Worm (Caenorhabditis elegans) whole organism, L4 larva: ENCODE measurements around the gene rle-1.

Experiments used
- F37D6.2 ChIP-seq: sonication (generic microtip); optimal IDR thresholded peaks from 2 replicates; lab custom pipeline; 2016; ENCODE audit warnings: mild to moderate bottlenecking, missing genetic modification characterization, missing compliant biosample characterization
- R02D3.7 ChIP-seq: fragments of 150-350 bp; sonication (generic microtip); optimal IDR thresholded peaks from 3 replicates; lab custom pipeline; 2014; ENCODE audit warnings: missing biosample characterization, missing genetic modification characterization
- T20F7.1 ChIP-seq: fragments of 200-800 bp; sonication (Bioruptor generic); optimal IDR thresholded peaks from 2 replicates; lab custom pipeline; 2018; ENCODE audit warnings: mild to moderate bottlenecking, missing genetic modification characterization, missing compliant biosample characterization
- Y105C5A.15 ChIP-seq: fragments of 200-800 bp; sonication (Bioruptor generic); IDR thresholded peaks from 2 replicates; pipeline ENCODE4 v1.3.6; 2022; ENCODE audit warnings: missing genetic modification characterization, missing compliant biosample characterization
- ZK546.5 ChIP-seq, 2 experiments: sonication (generic microtip); optimal IDR thresholded peaks; 2 replicates each; lab custom pipeline; 2017; ENCODE audit warnings: missing biosample characterization in 2 of 2, missing genetic modification characterization in 2 of 2
- aha-1 ChIP-seq: fragments of 150-350 bp; peaks from one replicate; lab custom pipeline; 2014; ENCODE audit warnings: missing biosample characterization, missing genetic modification characterization
- aly-2 ChIP-seq: sonication (generic microtip); optimal IDR thresholded peaks from 2 replicates; lab custom pipeline; 2018; ENCODE audit warnings: missing biosample characterization, missing genetic modification characterization
- cey-2 ChIP-seq: sonication (generic microtip); optimal IDR thresholded peaks from 3 replicates; lab custom pipeline; 2017; ENCODE audit warnings: missing genetic modification characterization, mild to moderate bottlenecking, missing compliant biosample characterization, antibody characterized with exemption, borderline replicate concordance; ENCODE audit not compliant: insufficient read depth
- daf-12 ChIP-seq: fragments of 150-350 bp; optimal IDR thresholded peaks from 2 replicates; lab custom pipeline; 2014; ENCODE audit warnings: missing biosample characterization, missing genetic modification reagents, missing genetic modification characterization
- daf-16 ChIP-seq, 3 experiments: sonication (generic microtip); optimal IDR thresholded peaks; 2 replicates each; lab custom pipeline; 2016 to 2017; ENCODE audit warnings: missing genetic modification characterization in 3 of 3, missing genetic modification reagents in 3 of 3, mild to moderate bottlenecking in 2 of 3, missing compliant biosample characterization in 2 of 3, missing biosample characterization in 1 of 3, moderate library complexity in 1 of 3
- daf-8 ChIP-seq: fragments of 200-800 bp; sonication (Bioruptor generic); IDR thresholded peaks from 2 replicates; pipeline ENCODE4 v1.3.6; 2022; ENCODE audit warnings: missing genetic modification characterization, missing compliant biosample characterization
- dmd-6 ChIP-seq: fragments of 200-800 bp; sonication (Bioruptor generic); IDR thresholded peaks from 2 replicates; pipeline ENCODE4 v1.3.6; 2022; ENCODE audit warnings: missing genetic modification reagents, missing genetic modification characterization, missing compliant biosample characterization
- dmd-9 ChIP-seq: fragments of 200-800 bp; sonication (Bioruptor generic); IDR thresholded peaks from 2 replicates; pipeline ENCODE4 v1.3.6; 2022; ENCODE audit warnings: missing genetic modification reagents, missing genetic modification characterization, missing compliant biosample characterization
- dpl-1 ChIP-seq: fragments of 150-350 bp; optimal IDR thresholded peaks from 2 replicates; lab custom pipeline; 2014; ENCODE audit warnings: missing biosample characterization, missing genetic modification reagents, missing genetic modification characterization
- hif-1 ChIP-seq, 2 experiments: sonication (generic microtip); optimal IDR thresholded peaks; 2 replicates each; lab custom pipeline; 2016 to 2017; ENCODE audit warnings: missing compliant biosample characterization in 2 of 2, missing genetic modification characterization in 2 of 2, missing genetic modification reagents in 2 of 2, missing genotype in 2 of 2, mild to moderate bottlenecking in 1 of 2
- hlh-11 ChIP-seq: fragments of 200-800 bp; sonication (Bioruptor generic); optimal IDR thresholded peaks from 2 replicates; lab custom pipeline; 2018; ENCODE audit warnings: mild to moderate bottlenecking, missing genetic modification characterization, missing compliant biosample characterization
- hmg-1.1 ChIP-seq: fragments of 200-800 bp; sonication (Bioruptor generic); IDR thresholded peaks from 2 replicates; pipeline ENCODE4 v1.3.6; 2022; ENCODE audit warnings: missing genetic modification reagents, missing genetic modification characterization, missing compliant biosample characterization
- lin-29 ChIP-seq: fragments of 200-800 bp; sonication (Bioruptor generic); IDR thresholded peaks from 2 replicates; pipeline ENCODE4 v1.3.6; 2022; ENCODE audit warnings: missing genetic modification reagents, missing genetic modification characterization, missing compliant biosample characterization
- lin-38 ChIP-seq: fragments of 200-800 bp; sonication (Bioruptor generic); IDR thresholded peaks from 2 replicates; pipeline ENCODE4 v1.3.6; 2022; ENCODE audit warnings: missing genetic modification reagents, missing genetic modification characterization, missing compliant biosample characterization
- mdl-1 ChIP-seq, 2 experiments: fragments of 150-350 bp in 1 of 2; sonication (generic microtip) in 1 of 2; optimal IDR thresholded peaks; 2 replicates each; lab custom pipeline; 2014 to 2017; ENCODE audit warnings: missing biosample characterization in 2 of 2, missing genetic modification characterization in 2 of 2
- mes-2 ChIP-seq: sonication (generic microtip); optimal IDR thresholded peaks from 2 replicates; lab custom pipeline; 2016; ENCODE audit warnings: missing genotype, mild to moderate bottlenecking, missing genetic modification characterization, missing compliant biosample characterization; ENCODE audit not compliant: poor library complexity, severe bottlenecking
- mxl-2 ChIP-seq: fragments of 200-800 bp; sonication (Bioruptor generic); conservative IDR thresholded peaks from 2 replicates; pipeline ENCODE4 v1.3.6; 2022; ENCODE audit warnings: missing genetic modification reagents, missing genetic modification characterization, missing compliant biosample characterization
- mxl-3 ChIP-seq: fragments of 200-800 bp; sonication (Bioruptor generic); optimal IDR thresholded peaks from 2 replicates; lab custom pipeline; 2018; ENCODE audit warnings: mild to moderate bottlenecking, missing genetic modification characterization, missing compliant biosample characterization
- nhr-111 ChIP-seq: fragments of 200-800 bp; sonication (Bioruptor generic); optimal IDR thresholded peaks from 2 replicates; lab custom pipeline; 2018; ENCODE audit warnings: mild to moderate bottlenecking, missing genetic modification characterization, missing compliant biosample characterization
- nhr-48 ChIP-seq: sonication (generic microtip); optimal IDR thresholded peaks from 2 replicates; lab custom pipeline; 2016; ENCODE audit warnings: mild to moderate bottlenecking, missing genetic modification characterization, missing compliant biosample characterization
- nhr-6 ChIP-seq: fragments of 150-350 bp; optimal IDR thresholded peaks from 2 replicates; lab custom pipeline; 2014; ENCODE audit warnings: missing biosample characterization, missing genetic modification characterization
- nhr-76 ChIP-seq: fragments of 150-350 bp; optimal IDR thresholded peaks from 2 replicates; lab custom pipeline; 2014; ENCODE audit warnings: missing biosample characterization, missing genetic modification characterization
- rbr-2 ChIP-seq: sonication (generic microtip); optimal IDR thresholded peaks from 2 replicates; lab custom pipeline; 2016; ENCODE audit warnings: missing genotype, missing genetic modification characterization, missing compliant biosample characterization
- set-16 ChIP-seq: fragments of 200-800 bp; sonication (Bioruptor generic); IDR thresholded peaks from 2 replicates; pipeline ENCODE4 v1.3.6; 2022; ENCODE audit warnings: missing genetic modification reagents, missing genetic modification characterization, missing compliant biosample characterization
- skn-1 ChIP-seq: fragments of 150-350 bp; optimal IDR thresholded peaks from 2 replicates; lab custom pipeline; 2014; ENCODE audit warnings: missing biosample characterization, missing genetic modification characterization
- tag-97 ChIP-seq: fragments of 200-800 bp; sonication (Bioruptor generic); IDR thresholded peaks from 2 replicates; pipeline ENCODE4 v1.3.6; 2022; ENCODE audit warnings: missing genetic modification characterization, missing compliant biosample characterization
- tra-1 ChIP-seq: fragments of 200-800 bp; sonication (Bioruptor generic); IDR thresholded peaks from 2 replicates; pipeline ENCODE4 v1.3.6; 2022; ENCODE audit warnings: missing genetic modification reagents, missing genetic modification characterization, missing compliant biosample characterization
- unc-39 ChIP-seq: sonication (generic microtip); optimal IDR thresholded peaks from 2 replicates; lab custom pipeline; 2017; ENCODE audit warnings: missing biosample characterization, missing genetic modification characterization
- vab-7 ChIP-seq: fragments of 200-800 bp; sonication (Bioruptor generic); IDR thresholded peaks from 2 replicates; pipeline ENCODE4 v1.3.6; 2022; ENCODE audit warnings: missing genetic modification reagents, missing genetic modification characterization, missing compliant biosample characterization
- zfp-2 ChIP-seq: sonication (generic microtip); optimal IDR thresholded peaks from 2 replicates; lab custom pipeline; 2016; ENCODE audit warnings: mild to moderate bottlenecking, missing genetic modification characterization, missing compliant biosample characterization

The rle-1 gene

DNA sequence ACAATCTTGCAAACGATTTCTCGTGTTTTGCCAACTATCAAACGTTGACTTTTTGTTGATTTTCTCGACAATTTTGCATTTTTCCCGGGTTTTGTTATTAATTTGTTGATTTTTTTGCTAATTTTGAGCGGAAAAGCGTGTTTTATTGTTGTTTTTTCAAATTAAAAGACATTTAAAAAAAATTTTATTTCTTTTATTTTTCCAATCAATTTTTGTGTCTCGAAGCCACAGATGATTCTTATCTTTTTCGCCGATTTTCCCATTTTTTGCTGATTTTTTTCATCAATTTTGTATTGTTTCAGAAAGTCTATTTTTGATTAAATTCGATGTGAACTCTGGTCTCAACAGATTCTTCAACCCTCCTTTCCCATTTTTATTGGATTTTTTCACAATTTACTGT is at the start of gene rle-1:
Gene rle-1 (plus strand): TSS at position 301 of the 400 bp plus-strand sequence.
- TF ChIP-seq unc-39 (tag; lab: Kevin White, UChicago) (no peak), mdl-1 (tag; optimal IDR thresholded peaks at IDR 0.05; lab: Kevin White, UChicago) (no peak), lin-29 (GFP tag; lab: Robert Waterston, UW) (no peak), T20F7.1 (GFP tag; lab: Kevin White, UChicago) (no peak), nhr-111 (GFP tag; lab: Kevin White, UChicago) (no peak), dmd-6 (no peak)

ce11 chrIII:10888824-10889223 is 47.2 kb upstream of the rle-1 start:
- peak; percentile 45 for TF ChIP-seq set-16 (GFP tag; lab: Robert Waterston, UW)
- no peak for TF ChIP-seq tag-97 (GFP tag; lab: Robert Waterston, UW)
- TF ChIP-seq F37D6.2 (tag; lab: Kevin White, UChicago) = no peak
- TF ChIP-seq aha-1 = peak; percentile 93

ce11 chrIII:10894220-10894619 is 41.8 kb upstream of the rle-1 start, which contains the start of gene fbxb-87:
Gene fbxb-87, plus strand, starts transcription at chrIII:10894520.
- TF ChIP-seq nhr-48 (tag; lab: Kevin White, UChicago) (no peak), vab-7 (GFP tag; lab: Robert Waterston, UW) (no peak), ZK546.5 (tag; optimal IDR thresholded peaks at IDR 0.05; lab: Kevin White, UChicago) (no peak), daf-8 (GFP tag; lab: Robert Waterston, UW) (no peak), R02D3.7 (no peak), hif-1 (tag; optimal IDR thresholded peaks at IDR 0.05; lab: Kevin White, UChicago) (no peak), nhr-76 (tag; lab: Kevin White, UChicago) (no peak), hlh-11 (tag; lab: Kevin White, UChicago) (no peak), daf-12 (no peak), zfp-2 (no peak), Y105C5A.15 (GFP tag; lab: Robert Waterston, UW) (no peak), skn-1 (tag; lab: Kevin White, UChicago) (no peak), tra-1 (GFP tag; lab: Robert Waterston, UW) (no peak), aly-2 (tag; lab: Kevin White, UChicago) (no peak), tag-97 (GFP tag; lab: Robert Waterston, UW) (no peak), cey-2 (tag; lab: Kevin White, UChicago) (no peak), mxl-3 (GFP tag; lab: Kevin White, UChicago) (no peak), hmg-1.1 (GFP tag; lab: Robert Waterston, UW) (no peak), dmd-9 (no peak)

- no peak for TF ChIP-seq dmd-6
- peak; percentile 21 for TF ChIP-seq nhr-6
- TF ChIP-seq rbr-2 (tag; lab: Kevin White, UChicago) = peak; percentile 12
- TF ChIP-seq daf-16 (GFP tag; optimal IDR thresholded peaks at IDR 0.05; lab: Kevin White, UChicago) = peak in 1 of 2 experiments; percentile 7
- no peak for TF ChIP-seq daf-16 (tag; optimal IDR thresholded peaks at IDR 0.05; lab: Kevin White, UChicago)
- no peak for TF ChIP-seq hif-1 (tag; optimal IDR thresholded peaks at IDR 0.05; lab: Kevin White, UChicago)
- TF ChIP-seq dpl-1 (GFP tag; lab: Kevin White, UChicago) = peak; percentile 52
- peak; percentile 79 for TF ChIP-seq mes-2 (tag; lab: Kevin White, UChicago)
- TF ChIP-seq mxl-2 (GFP tag; lab: Robert Waterston, UW) = no peak
- peak; percentile 92 for TF ChIP-seq lin-38 (GFP tag; lab: Robert Waterston, UW)
Measured at ce11 chrIII:10895817-10896413, 40.1 kb upstream of the rle-1 start, which contains the start of gene com-1. Gene com-1, plus strand, starts transcription at chrIII:10896363.
